Worm (Caenorhabditis elegans) whole organism, young adult: Measurements from ENCODE around the gene mua-6.

ENCODE experiments used
- C17E4.6 ChIP-seq: fragments of 200-800 bp; sonication (Bioruptor generic); IDR thresholded peaks from 2 replicates; pipeline ENCODE4 v1.3.6; 2022; ENCODE audit warnings: missing genetic modification reagents, missing genetic modification characterization, missing compliant biosample characterization
- D2030.7 ChIP-seq: fragments of 200-800 bp; sonication (Bioruptor generic); IDR thresholded peaks from 2 replicates; pipeline ENCODE4 v1.3.6; 2022; ENCODE audit warnings: missing genetic modification reagents, missing genetic modification characterization, missing compliant biosample characterization
- F10E7.11 ChIP-seq: sonication (generic microtip); optimal IDR thresholded peaks from 2 replicates; lab custom pipeline; 2017; ENCODE audit warnings: mild to moderate bottlenecking, missing genetic modification characterization, moderate library complexity, missing compliant biosample characterization
- F39B2.1 ChIP-seq: fragments of 200-800 bp; sonication (Bioruptor generic); IDR thresholded peaks from 2 replicates; pipeline ENCODE4 v1.3.6; 2022; ENCODE audit warnings: missing genetic modification reagents, missing genetic modification characterization, missing compliant biosample characterization
- K11D2.4 ChIP-seq: fragments of 200-800 bp; sonication (Bioruptor generic); IDR thresholded peaks from 2 replicates; pipeline ENCODE4 v1.3.6; 2022; ENCODE audit warnings: missing genetic modification reagents, missing genetic modification characterization, missing compliant biosample characterization
- K12H6.12 ChIP-seq: fragments of 200-800 bp; sonication (Bioruptor generic); optimal IDR thresholded peaks from 2 replicates; lab custom pipeline; 2018; ENCODE audit warnings: mild to moderate bottlenecking, missing genetic modification characterization, missing compliant biosample characterization
- T07F8.4 ChIP-seq: sonication (generic microtip); optimal IDR thresholded peaks from 2 replicates; lab custom pipeline; 2016; ENCODE audit warnings: mild to moderate bottlenecking, missing genetic modification characterization, moderate library complexity, missing compliant biosample characterization
- Y53F4B.3 ChIP-seq: fragments of 200-800 bp; sonication (Bioruptor generic); IDR thresholded peaks from 2 replicates; pipeline ENCODE4 v1.3.6; 2022; ENCODE audit warnings: missing genetic modification reagents, missing genetic modification characterization, missing compliant biosample characterization
- Y56A3A.18 ChIP-seq: fragments of 200-800 bp; sonication (Bioruptor generic); IDR thresholded peaks from 2 replicates; pipeline ENCODE4 v1.3.6; 2022; ENCODE audit warnings: missing genetic modification reagents, missing genetic modification characterization, missing compliant biosample characterization
- atf-7 ChIP-seq: sonication (generic microtip); optimal IDR thresholded peaks from 2 replicates; lab custom pipeline; 2017; ENCODE audit warnings: mild to moderate bottlenecking, missing genetic modification characterization, missing compliant biosample characterization
- athp-1 ChIP-seq: sonication (generic microtip); optimal IDR thresholded peaks from 2 replicates; lab custom pipeline; 2017; ENCODE audit warnings: mild to moderate bottlenecking, missing genetic modification characterization, missing compliant biosample characterization
- bed-1 ChIP-seq: fragments of 200-800 bp; sonication (Bioruptor generic); IDR thresholded peaks from 2 replicates; pipeline ENCODE4 v1.3.6; 2022; ENCODE audit warnings: missing genetic modification reagents, missing genetic modification characterization, missing compliant biosample characterization
- bed-2 ChIP-seq: fragments of 200-800 bp; sonication (Bioruptor generic); IDR thresholded peaks from 2 replicates; pipeline ENCODE4 v1.3.6; 2022; ENCODE audit warnings: missing genetic modification reagents, missing genetic modification characterization, missing compliant biosample characterization
- ccch-3 ChIP-seq: fragments of 200-800 bp; sonication (Bioruptor generic); optimal IDR thresholded peaks from 2 replicates; lab custom pipeline; 2018; ENCODE audit warnings: mild to moderate bottlenecking, missing genetic modification characterization, missing compliant biosample characterization
- cebp-1 ChIP-seq, 2 experiments: fragments of 200-800 bp in 1 of 2; sonication (Bioruptor generic) in 1 of 2; sonication (generic microtip) in 1 of 2; IDR thresholded peaks in 1 of 2; optimal IDR thresholded peaks in 1 of 2; 2 replicates each; pipeline versions ENCODE4 v1.3.6 to Lab custom; 2017 to 2022; ENCODE audit warnings: missing compliant biosample characterization in 2 of 2, missing genetic modification characterization in 2 of 2, mild to moderate bottlenecking in 1 of 2, missing genetic modification reagents in 1 of 2, moderate library complexity in 1 of 2
- ceh-40 ChIP-seq: fragments of 200-800 bp; sonication (Bioruptor generic); IDR thresholded peaks from 2 replicates; pipeline ENCODE4 v1.3.6; 2022; ENCODE audit warnings: missing genetic modification characterization, missing compliant biosample characterization
- die-1 ChIP-seq: sonication (generic microtip); optimal IDR thresholded peaks from 2 replicates; lab custom pipeline; 2016; ENCODE audit warnings: missing genotype, mild to moderate bottlenecking, missing genetic modification characterization, missing compliant biosample characterization
- dox-1 ChIP-seq: fragments of 200-800 bp; sonication (Bioruptor generic); IDR thresholded peaks from 2 replicates; pipeline ENCODE4 v1.3.6; 2022; ENCODE audit warnings: missing genetic modification reagents, missing genetic modification characterization, missing compliant biosample characterization
- dpff-1 ChIP-seq: sonication (generic microtip); optimal IDR thresholded peaks from 2 replicates; lab custom pipeline; 2017; ENCODE audit warnings: mild to moderate bottlenecking, missing genetic modification characterization, missing compliant biosample characterization
- dpl-1 ChIP-seq: fragments of 150-350 bp; optimal IDR thresholded peaks from 2 replicates; lab custom pipeline; 2014; ENCODE audit warnings: missing biosample characterization, missing genetic modification reagents, missing genetic modification characterization
- ets-4 ChIP-seq: fragments of 200-800 bp; sonication (Bioruptor generic); optimal IDR thresholded peaks from 2 replicates; lab custom pipeline; 2018; ENCODE audit warnings: mild to moderate bottlenecking, missing genetic modification characterization, missing compliant biosample characterization
- fkh-3 ChIP-seq: sonication (generic microtip); optimal IDR thresholded peaks from 2 replicates; lab custom pipeline; 2016; ENCODE audit warnings: mild to moderate bottlenecking, missing genetic modification characterization, missing compliant biosample characterization
- hlh-12 ChIP-seq: sonication (generic microtip); optimal IDR thresholded peaks from 2 replicates; lab custom pipeline; 2016; ENCODE audit warnings: missing genetic modification characterization, missing compliant biosample characterization
- hmg-1.2 ChIP-seq: fragments of 200-800 bp; sonication (Bioruptor generic); IDR thresholded peaks from 2 replicates; pipeline ENCODE4 v1.3.6; 2022; ENCODE audit warnings: missing genetic modification reagents, missing genetic modification characterization, missing compliant biosample characterization
- hrde-1 ChIP-seq: sonication (generic microtip); optimal IDR thresholded peaks from 2 replicates; lab custom pipeline; 2016; ENCODE audit warnings: missing genetic modification characterization, mild to moderate bottlenecking, missing compliant biosample characterization, moderate library complexity, missing genotype, missing genetic modification reagents, borderline replicate concordance
- let-526 ChIP-seq: fragments of 200-800 bp; sonication (Bioruptor generic); IDR thresholded peaks from 2 replicates; pipeline ENCODE4 v1.3.6; 2022; ENCODE audit warnings: missing genetic modification reagents, missing genetic modification characterization, missing compliant biosample characterization
- let-607 ChIP-seq, 2 experiments: fragments of 200-800 bp in 1 of 2; sonication (Bioruptor generic) in 1 of 2; sonication (generic microtip) in 1 of 2; optimal IDR thresholded peaks; 2 replicates each; lab custom pipeline; 2016 to 2018; ENCODE audit warnings: mild to moderate bottlenecking in 2 of 2, missing compliant biosample characterization in 2 of 2, missing genetic modification characterization in 2 of 2, moderate library complexity in 2 of 2, missing genotype in 1 of 2
- lin-26 ChIP-seq: fragments of 200-800 bp; sonication (Bioruptor generic); IDR thresholded peaks from 2 replicates; pipeline ENCODE4 v1.3.6; 2022; ENCODE audit warnings: missing genetic modification reagents, missing genetic modification characterization, missing compliant biosample characterization
- lin-35 ChIP-seq, 3 experiments: fragments of 150-350 bp in 2 of 3; sonication (generic microtip) in 1 of 3; optimal IDR thresholded peaks; 2 replicates each; lab custom pipeline; 2014 to 2018; ENCODE audit warnings: missing biosample characterization in 3 of 3, missing genetic modification characterization in 3 of 3, missing genetic modification reagents in 3 of 3
- lin-40 ChIP-seq: sonication (generic microtip); optimal IDR thresholded peaks from 2 replicates; lab custom pipeline; 2016; ENCODE audit warnings: missing genetic modification characterization, mild to moderate bottlenecking, missing compliant biosample characterization, missing genotype, missing genetic modification reagents
- madf-3 ChIP-seq: fragments of 200-800 bp; sonication (Bioruptor generic); IDR thresholded peaks from 2 replicates; pipeline ENCODE4 v1.3.6; 2022; ENCODE audit warnings: missing genetic modification reagents, missing genetic modification characterization, missing compliant biosample characterization
- madf-6 ChIP-seq: fragments of 200-800 bp; sonication (Bioruptor generic); IDR thresholded peaks from 2 replicates; pipeline ENCODE4 v1.3.6; 2022; ENCODE audit warnings: missing genetic modification reagents, missing genetic modification characterization, missing compliant biosample characterization
- nhr-179 ChIP-seq: sonication (generic microtip); optimal IDR thresholded peaks from 2 replicates; lab custom pipeline; 2016; ENCODE audit warnings: mild to moderate bottlenecking, missing genetic modification characterization, missing compliant biosample characterization
- nhr-80 ChIP-seq: sonication (generic microtip); optimal IDR thresholded peaks from 2 replicates; lab custom pipeline; 2016; ENCODE audit warnings: missing genetic modification characterization, missing compliant biosample characterization
- pbrm-1 ChIP-seq: fragments of 200-800 bp; sonication (Bioruptor generic); IDR thresholded peaks from 2 replicates; pipeline ENCODE4 v1.3.6; 2022; ENCODE audit warnings: missing genetic modification reagents, missing genetic modification characterization, missing compliant biosample characterization
- rcor-1 ChIP-seq: fragments of 200-800 bp; sonication (Bioruptor generic); IDR thresholded peaks from 2 replicates; pipeline ENCODE4 v1.3.6; 2022; ENCODE audit warnings: missing genetic modification reagents, missing genetic modification characterization, missing compliant biosample characterization
- rec-8 ChIP-seq, 2 experiments: sonication (generic microtip); optimal IDR thresholded peaks; 2 replicates each; lab custom pipeline; 2016; ENCODE audit warnings: mild to moderate bottlenecking in 2 of 2, missing genetic modification characterization in 2 of 2, missing genetic modification reagents in 2 of 2, missing genotype in 2 of 2, missing biosample characterization in 1 of 2, missing compliant biosample characterization in 1 of 2, moderate library complexity in 1 of 2
- repo-1 ChIP-seq: sonication (generic microtip); optimal IDR thresholded peaks from 2 replicates; lab custom pipeline; 2017; ENCODE audit warnings: mild to moderate bottlenecking, missing genetic modification characterization, missing compliant biosample characterization
- rpc-1 ChIP-seq, 2 experiments: fragments of 150-350 bp in 1 of 2; sonication (generic microtip) in 1 of 2; optimal IDR thresholded peaks; 2 replicates each; lab custom pipeline; 2014 to 2018; ENCODE audit warnings: missing biosample characterization in 1 of 2, missing genetic modification characterization in 1 of 2, missing genetic modification reagents in 1 of 2, missing genotype in 1 of 2
- sptf-2 ChIP-seq: fragments of 200-800 bp; sonication (Bioruptor generic); optimal IDR thresholded peaks from 2 replicates; lab custom pipeline; 2018; ENCODE audit warnings: mild to moderate bottlenecking, missing genetic modification characterization, missing compliant biosample characterization
- zim-3 ChIP-seq: sonication (generic microtip); optimal IDR thresholded peaks from 2 replicates; lab custom pipeline; 2017; ENCODE audit warnings: mild to moderate bottlenecking, missing genetic modification characterization, moderate library complexity, missing compliant biosample characterization
- ztf-22 ChIP-seq: fragments of 200-800 bp; sonication (Bioruptor generic); optimal IDR thresholded peaks from 2 replicates; lab custom pipeline; 2018; ENCODE audit warnings: mild to moderate bottlenecking, missing genetic modification characterization, moderate library complexity, missing compliant biosample characterization
- ztf-25 ChIP-seq: fragments of 200-800 bp; sonication (Bioruptor generic); IDR thresholded peaks from 2 replicates; pipeline ENCODE4 v1.3.6; 2022; ENCODE audit warnings: missing genetic modification reagents, missing genetic modification characterization, missing compliant biosample characterization
- ztf-26 ChIP-seq: sonication (generic microtip); optimal IDR thresholded peaks from 2 replicates; lab custom pipeline; 2017; ENCODE audit warnings: missing genetic modification characterization, missing compliant biosample characterization
- ztf-3 ChIP-seq: fragments of 200-800 bp; sonication (Bioruptor generic); optimal IDR thresholded peaks from 2 replicates; lab custom pipeline; 2018; ENCODE audit warnings: mild to moderate bottlenecking, missing genetic modification characterization, missing compliant biosample characterization

mua-6 gene

DNA sequence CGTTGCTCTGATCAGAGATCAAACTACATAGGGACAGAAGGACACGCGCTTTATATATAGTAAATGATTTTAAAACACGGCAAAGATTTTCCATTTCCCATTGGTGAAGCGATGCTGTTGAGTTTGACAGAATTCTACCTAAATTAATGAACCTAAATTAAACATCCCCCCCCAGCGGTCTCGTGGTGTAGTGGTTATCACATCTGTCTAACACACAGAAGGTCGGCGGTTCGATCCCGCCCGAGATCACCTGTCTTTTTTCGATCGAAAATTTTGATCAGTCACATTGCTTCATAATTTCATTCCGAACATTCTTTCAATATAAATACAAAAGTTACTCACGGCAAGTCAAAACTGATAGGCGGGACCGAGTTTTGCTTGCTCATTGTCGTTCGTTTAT lies 33.7 kb upstream of the mua-6 start (continued):
- TF ChIP-seq madf-6 (GFP tag; lab: Robert Waterston, UW), result peak; percentile 37; the same call in 1 of the 2 replicates
- peak; percentile 31 for TF ChIP-seq hrde-1 (tag; lab: Kevin White, UChicago)
- 0 out of 2 replicates have a peak, but pooled peaks have one; percentile 39 for TF ChIP-seq Y56A3A.18 (GFP tag; lab: Robert Waterston, UW)
- TF ChIP-seq lin-26, result peak; percentile 48; the same call in 1 of the 2 replicates

DNA sequence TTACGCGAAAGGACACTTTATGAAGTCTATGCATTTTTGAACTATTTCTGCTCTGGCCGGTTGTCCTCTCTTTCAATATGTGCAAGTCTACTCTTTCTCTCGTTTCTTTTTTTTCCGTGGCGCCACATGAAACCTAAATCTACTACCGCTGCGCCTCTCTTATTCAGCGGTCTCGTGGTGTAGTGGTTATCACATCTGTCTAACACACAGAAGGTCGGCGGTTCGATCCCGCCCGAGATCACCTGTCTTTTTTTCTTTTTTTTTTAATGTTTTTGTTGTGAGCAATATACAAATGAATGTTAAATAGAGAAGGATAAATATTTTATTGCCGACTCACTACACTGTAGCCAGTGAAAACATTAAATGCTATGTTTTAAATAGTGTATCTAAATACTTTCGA lies 32.7 kb upstream of the mua-6 start:
- TF ChIP-seq rec-8 (tag; optimal IDR thresholded peaks at IDR 0.05; lab: Kevin White, UChicago), result peak; percentile 79 to 86
- TF ChIP-seq zim-3 (tag; lab: Kevin White, UChicago), result peak; percentile 71
- peak; percentile 4 for TF ChIP-seq hlh-12 (tag; lab: Kevin White, UChicago)
- TF ChIP-seq ceh-40 (GFP tag; lab: Robert Waterston, UW), result peak; percentile 87; the same call in 1 of the 2 replicates
- TF ChIP-seq lin-35 (GFP tag; optimal IDR thresholded peaks at IDR 0.05; lab: Kevin White, UChicago), result peak in 1 of 3 experiments; percentile 32
- peak; percentile 82 for TF ChIP-seq rpc-1 (optimal IDR thresholded peaks at IDR 0.05; lab: Kevin White, UChicago)
- TF ChIP-seq rpc-1 (tag; optimal IDR thresholded peaks at IDR 0.05; lab: Kevin White, UChicago), result peak; percentile 91
- peak; percentile 90 for TF ChIP-seq die-1
- TF ChIP-seq lin-40 (tag; lab: Kevin White, UChicago), result peak; percentile 70
- TF ChIP-seq ets-4 (GFP tag; lab: Kevin White, UChicago), result no peak
- TF ChIP-seq bed-1 (GFP tag; lab: Robert Waterston, UW), result no peak
- TF ChIP-seq athp-1 (tag; lab: Kevin White, UChicago), result peak; percentile 14
- peak; percentile 67 for TF ChIP-seq rcor-1
- TF ChIP-seq madf-3 (GFP tag; lab: Robert Waterston, UW), result no peak
- no peak for TF ChIP-seq cebp-1 (GFP tag; IDR thresholded peaks at IDR 0.05; lab: Robert Waterston, UW)
- TF ChIP-seq cebp-1 (tag; optimal IDR thresholded peaks at IDR 0.05; lab: Kevin White, UChicago), result peak; percentile 70
- TF ChIP-seq K12H6.12 (tag; lab: Kevin White, UChicago), result no peak
- no peak for TF ChIP-seq F39B2.1 (GFP tag; lab: Robert Waterston, UW)
- no peak for TF ChIP-seq bed-2 (GFP tag; lab: Robert Waterston, UW)
- peak; percentile 25 for TF ChIP-seq repo-1 (tag; lab: Kevin White, UChicago)
- TF ChIP-seq hmg-1.2, result peak; percentile 80
- TF ChIP-seq sptf-2 (GFP tag; lab: Kevin White, UChicago), result no peak
- no peak; the same call in none of the 2 replicates for TF ChIP-seq D2030.7
- TF ChIP-seq C17E4.6 (GFP tag; lab: Robert Waterston, UW), result no peak
- peak; percentile 25 for TF ChIP-seq atf-7 (tag; lab: Kevin White, UChicago)
- TF ChIP-seq dpff-1 (tag; lab: Kevin White, UChicago), result no peak
- no peak for TF ChIP-seq let-526
- peak; percentile 7 for TF ChIP-seq F10E7.11
- TF ChIP-seq ccch-3 (GFP tag; lab: Kevin White, UChicago), result no peak
- peak; percentile 7 for TF ChIP-seq nhr-80
- no peak for TF ChIP-seq dpl-1
- peak; percentile 56; the same call in 1 of the 2 replicates for TF ChIP-seq K11D2.4
- no peak for TF ChIP-seq T07F8.4 (tag; lab: Kevin White, UChicago)
- TF ChIP-seq nhr-179, result no peak
- TF ChIP-seq fkh-3, result no peak
- peak; percentile 67; the same call in 1 of the 2 replicates for TF ChIP-seq pbrm-1
- 0 out of 2 replicates have a peak, but pooled peaks have one; percentile 59 for TF ChIP-seq ztf-25 (GFP tag; lab: Robert Waterston, UW)
- peak; percentile 15 for TF ChIP-seq ztf-26
- peak; percentile 95 for TF ChIP-seq lin-26
- peak in 1 of 2 experiments; percentile 41 for TF ChIP-seq let-607 (tag; optimal IDR thresholded peaks at IDR 0.05; lab: Kevin White, UChicago)
- no peak for TF ChIP-seq ztf-22 (GFP tag; lab: Kevin White, UChicago)
- no peak for TF ChIP-seq Y53F4B.3
- TF ChIP-seq dox-1, result peak; percentile 50; the same call in 1 of the 2 replicates
- TF ChIP-seq ztf-3, result no peak
